Worm (Caenorhabditis elegans) whole organism, L3 larva: ENCODE data around the gene T21B10.4.

Experiments
- aly-2 ChIP-seq: fragments of 150-350 bp; optimal IDR thresholded peaks from 2 replicates; lab custom pipeline; 2014; ENCODE audit warnings: missing biosample characterization, missing genetic modification characterization
- ama-1 ChIP-seq: fragments of 150-350 bp; optimal IDR thresholded peaks from 2 replicates; lab custom pipeline; 2018
- ceh-16 ChIP-seq: sonication (generic microtip); optimal IDR thresholded peaks from 2 replicates; lab custom pipeline; 2017; ENCODE audit warnings: missing biosample characterization, missing genetic modification characterization
- egl-27 ChIP-seq: sonication (generic microtip); optimal IDR thresholded peaks from 4 replicates; lab custom pipeline; 2017; ENCODE audit warnings: missing biosample characterization, missing genetic modification reagents, missing genetic modification characterization
- elt-1 ChIP-seq: fragments of 150-350 bp; optimal IDR thresholded peaks from 2 replicates; lab custom pipeline; 2014; ENCODE audit warnings: missing biosample characterization, missing genetic modification characterization
- nhr-12 ChIP-seq: fragments of 150-350 bp; optimal IDR thresholded peaks from 2 replicates; lab custom pipeline; 2014; ENCODE audit warnings: missing biosample characterization, missing genetic modification characterization
- pha-4 ChIP-seq: fragments of 150-350 bp; optimal IDR thresholded peaks from 2 replicates; lab custom pipeline; 2014; ENCODE audit warnings: missing biosample characterization, missing genetic modification reagents, missing genetic modification characterization
- snpc-4 ChIP-seq: fragments of 150-350 bp; optimal IDR thresholded peaks from 2 replicates; lab custom pipeline; 2014; ENCODE audit warnings: missing biosample characterization, missing genetic modification characterization
- zag-1 ChIP-seq: fragments of 150-350 bp; optimal IDR thresholded peaks from 2 replicates; lab custom pipeline; 2014; ENCODE audit warnings: missing biosample characterization, missing genetic modification characterization

DNA sequence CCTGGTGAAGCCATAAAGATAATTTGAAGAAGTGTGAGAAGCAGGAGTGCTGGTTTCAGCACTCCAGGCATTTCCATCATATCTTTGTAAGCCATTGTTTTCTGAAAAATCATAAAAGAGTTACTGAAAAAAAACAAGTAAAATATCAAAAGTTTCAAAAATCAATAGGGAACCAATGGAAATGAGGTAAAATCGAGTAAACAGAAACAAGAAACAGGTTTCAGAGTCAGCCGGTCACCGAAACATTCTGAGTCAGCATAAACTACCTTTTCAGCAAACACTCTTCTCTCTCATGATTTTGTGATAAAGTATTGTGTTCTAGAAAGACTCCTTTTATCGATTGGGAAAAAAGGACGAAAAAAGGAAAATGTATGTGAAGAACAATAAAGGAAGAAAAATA, 48.8 kb downstream of the T21B10.4 start, which contains the start of gene C18E9.9:
- no peak for TF ChIP-seq ama-1 (lab: Kevin White, UChicago)
- TF ChIP-seq snpc-4 (tag; lab: Kevin White, UChicago) = no peak
- peak; percentile 20 for TF ChIP-seq pha-4 (tag; lab: Kevin White, UChicago)
- TF ChIP-seq aly-2 (tag; lab: Kevin White, UChicago) = no peak
- TF ChIP-seq nhr-12 = no peak
- no peak for TF ChIP-seq elt-1 (tag; lab: Kevin White, UChicago)
- TF ChIP-seq zag-1 (tag; lab: Kevin White, UChicago) = no peak
- no peak for TF ChIP-seq egl-27
- TF ChIP-seq ceh-16 (tag; lab: Kevin White, UChicago) = no peak
